Fruit fly (Drosophila melanogaster) S2 (cell line): ENCODE measurements around the gene CG15877.

Source experiments
- CG8478 ChIP-seq: fragments of >200 bp; optimal IDR thresholded peaks from 2 replicates; lab custom pipeline; 2018
- CTCF ChIP-seq, 2 experiments: fragments of >200 bp; optimal IDR thresholded peaks; 2 replicates each; lab custom pipeline; 2018

DNA sequence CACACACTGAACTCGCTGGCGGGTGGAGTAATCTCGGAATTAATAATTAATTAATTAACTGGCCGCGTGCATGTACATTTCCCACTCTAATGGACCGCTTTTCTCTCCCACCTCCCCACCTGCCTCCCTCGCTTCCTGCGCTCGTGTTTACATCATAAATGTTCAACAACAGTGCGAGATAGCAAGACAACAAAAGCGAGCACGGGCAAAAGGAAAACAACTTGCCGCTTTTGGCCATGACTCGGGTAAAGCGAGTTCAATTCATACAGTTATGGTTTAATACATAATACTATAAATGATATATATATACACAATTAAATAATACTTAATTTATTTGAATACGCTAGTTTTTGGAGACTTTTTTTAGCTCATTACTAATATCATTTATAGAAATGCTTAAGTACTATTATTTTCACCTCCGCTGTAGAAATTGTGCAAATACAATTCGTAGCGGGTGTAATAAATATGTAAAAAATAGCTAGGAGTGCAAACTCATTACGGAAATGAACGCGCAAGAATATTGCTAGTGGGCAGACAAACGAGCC, 49.1 kb upstream of the CG15877 start:
- no peak for TF ChIP-seq CG8478
- no peak for TF ChIP-seq CTCF (optimal IDR thresholded peaks at IDR 0.05; lab: Kevin White, UChicago)
